Worm (Caenorhabditis elegans): ENCODE measurements around the gene kin-26.
A peak's percentile ranks its signal among the peaks of the same experiment; 100 is the strongest.

Gene kin-26

ce11 chrIV:7910197-7910735 lies 32.6 kb upstream of the kin-26 start, which contains the start of the genes npp-27 and ntl-4 (continued):
- TF ChIP-seq unc-130 (tag; optimal IDR thresholded peaks at IDR 0.05) (no peak), tlp-1 (tag; optimal IDR thresholded peaks at IDR 0.05) (no peak), nhr-84 (tag; optimal IDR thresholded peaks at IDR 0.05) (no peak), vab-15 (tag; optimal IDR thresholded peaks at IDR 0.05) (no peak)

DNA sequence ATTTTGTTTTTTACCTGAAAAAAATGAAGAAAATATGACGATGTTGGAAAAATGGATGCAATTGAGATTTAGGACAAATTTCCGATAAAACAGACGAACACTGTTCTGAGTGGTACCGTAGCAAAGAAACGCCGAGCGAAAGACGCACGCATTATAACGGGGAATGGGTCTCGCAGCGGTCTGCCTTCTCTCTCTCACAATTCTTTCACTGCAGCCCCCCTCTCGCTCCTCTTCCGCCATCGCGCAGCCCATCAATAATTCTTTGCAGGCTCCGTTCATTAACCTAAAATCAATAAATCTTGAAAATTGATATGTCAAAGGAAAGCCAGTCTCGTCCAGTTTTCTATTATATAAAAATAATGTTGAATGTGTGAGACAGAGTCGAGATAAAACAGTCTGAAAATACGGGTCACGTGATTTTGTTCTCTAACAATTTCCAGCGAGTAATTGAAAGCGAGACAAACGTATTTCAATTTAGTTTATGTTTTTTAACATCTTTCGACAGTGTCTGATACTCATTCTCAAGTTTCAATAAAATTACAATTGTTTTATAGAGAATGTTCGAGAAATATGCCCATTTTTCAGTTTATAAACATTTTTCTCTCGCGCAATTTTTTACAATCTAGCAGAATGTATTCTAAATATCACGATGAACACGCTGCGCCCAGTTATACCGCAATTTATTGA lies 31.9 kb upstream of the kin-26 start:
- TF ChIP-seq egl-27 (tag; optimal IDR thresholded peaks at IDR 0.05) (no peak), snu-23 (GFP tag; optimal IDR thresholded peaks at IDR 0.05) (peak; percentile 37), lin-39 (tag; optimal IDR thresholded peaks at IDR 0.05) (no peak), swsn-7 (tag; optimal IDR thresholded peaks at IDR 0.05) (peak; percentile 20), mep-1 (tag; optimal IDR thresholded peaks at IDR 0.05) (peak; percentile 53), nhr-90 (tag; optimal IDR thresholded peaks at IDR 0.05; ENCODE audit: poor library complexity) (no peak), lsy-2 (tag; optimal IDR thresholded peaks at IDR 0.05) (peak; percentile 18 to 51), rnt-1 (tag; optimal IDR thresholded peaks at IDR 0.05) (no peak), tbx-2 (tag; optimal IDR thresholded peaks at IDR 0.05) (peak; percentile 3), pag-3 (tag; optimal IDR thresholded peaks at IDR 0.05; ENCODE audit: borderline replicate concordance, insufficient read depth) (no peak), nhr-47 (tag; optimal IDR thresholded peaks at IDR 0.05) (peak; percentile 34), zip-4 (GFP tag; optimal IDR thresholded peaks at IDR 0.05) (no peak), jun-1 (tag; optimal IDR thresholded peaks at IDR 0.05) (no peak), nhr-19 (GFP tag; conservative IDR thresholded peaks at IDR 0.05) (no peak), lin-14 (GFP tag; optimal IDR thresholded peaks at IDR 0.05) (peak; percentile 49), egl-13 (tag; optimal IDR thresholded peaks at IDR 0.05) (peak; percentile 41), C34B4.2 (tag; optimal IDR thresholded peaks at IDR 0.05) (no peak), hlh-4 (tag; optimal IDR thresholded peaks at IDR 0.05) (no peak), nhr-84 (tag; optimal IDR thresholded peaks at IDR 0.05) (no peak), efl-1 (optimal IDR thresholded peaks at IDR 0.05) (peak in 1 of 2 experiments; percentile 32), efl-1 (GFP tag; optimal IDR thresholded peaks at IDR 0.05 in 1 of 2) (peak; percentile 9 to 92), elt-3 (tag; optimal IDR thresholded peaks at IDR 0.05) (no peak), fkh-4 (tag; optimal IDR thresholded peaks at IDR 0.05; ENCODE audit: borderline replicate concordance) (no peak), ama-1 (optimal IDR thresholded peaks at IDR 0.05) (no peak), mdl-1 (tag; optimal IDR thresholded peaks at IDR 0.05) (peak in 1 of 2 experiments; percentile 13), tlp-1 (tag; optimal IDR thresholded peaks at IDR 0.05) (no peak), lin-35 (GFP tag; optimal IDR thresholded peaks at IDR 0.05) (peak; percentile 3 to 23), aha-1 (tag; optimal IDR thresholded peaks at IDR 0.05) (no peak), nhr-71 (tag; optimal IDR thresholded peaks at IDR 0.05) (peak; percentile 38), efl-3 (GFP tag; optimal IDR thresholded peaks at IDR 0.05) (no peak)

- no peak for TF ChIP-seq ztf-4 (tag; optimal IDR thresholded peaks at IDR 0.05)
- no peak for TF ChIP-seq lin-35 (GFP tag; optimal IDR thresholded peaks at IDR 0.05)
- TF ChIP-seq efl-1 (optimal IDR thresholded peaks at IDR 0.05), result no peak
- peak in 1 of 2 experiments; percentile 91 for TF ChIP-seq efl-1 (GFP tag; optimal IDR thresholded peaks at IDR 0.05 in 1 of 2)
Observed at ce11 chrIV:7906643-7907042, 29.0 kb upstream of the kin-26 start.

- no peak for TF ChIP-seq grh-1 (GFP tag; IDR thresholded peaks at IDR 0.05)
- TF ChIP-seq mdl-1 (tag; optimal IDR thresholded peaks at IDR 0.05), result peak in 1 of 2 experiments; percentile 21
- peak; percentile 79 for TF ChIP-seq lin-14 (GFP tag; optimal IDR thresholded peaks at IDR 0.05)
- no peak for TF ChIP-seq vab-15 (tag; optimal IDR thresholded peaks at IDR 0.05)
- peak; percentile 38 for TF ChIP-seq mep-1 (tag; optimal IDR thresholded peaks at IDR 0.05)
- peak in 1 of 3 experiments; percentile 39 for TF ChIP-seq ceh-82 (tag; optimal IDR thresholded peaks at IDR 0.05)
- peak in 1 of 3 experiments; percentile 18 for TF ChIP-seq dpl-1 (GFP tag; optimal IDR thresholded peaks at IDR 0.05)
- TF ChIP-seq hlh-4 (tag; optimal IDR thresholded peaks at IDR 0.05), result no peak
- no peak for TF ChIP-seq sptf-1 (tag; optimal IDR thresholded peaks at IDR 0.05)
- TF ChIP-seq swsn-7 (tag; optimal IDR thresholded peaks at IDR 0.05), result peak; percentile 40
- TF ChIP-seq fkh-8 (tag; optimal IDR thresholded peaks at IDR 0.05), result peak; percentile 43
- peak; percentile 5 for TF ChIP-seq ztf-4 (tag; optimal IDR thresholded peaks at IDR 0.05)
- TF ChIP-seq lsy-2 (tag; optimal IDR thresholded peaks at IDR 0.05), result peak in 1 of 2 experiments; percentile 72
- no peak for TF ChIP-seq egl-13 (tag; optimal IDR thresholded peaks at IDR 0.05)
- TF ChIP-seq xbp-1 (tag; optimal IDR thresholded peaks at IDR 0.05), result peak; percentile 5
- peak in 1 of 2 experiments; percentile 29 for TF ChIP-seq lin-35 (GFP tag; optimal IDR thresholded peaks at IDR 0.05)
- no peak for TF ChIP-seq pqm-1 (tag; optimal IDR thresholded peaks at IDR 0.05)
- TF ChIP-seq nhr-71 (tag; optimal IDR thresholded peaks at IDR 0.05), result peak; percentile 55
- no peak for TF ChIP-seq elt-3 (tag; optimal IDR thresholded peaks at IDR 0.05)
- no peak for TF ChIP-seq nhr-85 (tag)
- peak; percentile 47 for TF ChIP-seq snu-23 (GFP tag; optimal IDR thresholded peaks at IDR 0.05)
- TF ChIP-seq nhr-20 (tag; optimal IDR thresholded peaks at IDR 0.05), result peak; percentile 17
- TF ChIP-seq rnt-1 (tag; optimal IDR thresholded peaks at IDR 0.05), result peak; percentile 42
- peak; percentile 24 to 26 for TF ChIP-seq efl-1 (optimal IDR thresholded peaks at IDR 0.05)
- no peak for TF ChIP-seq efl-1 (GFP tag; optimal IDR thresholded peaks at IDR 0.05 in 1 of 2)
Observed at ce11 chrIV:7903359-7903758, 25.7 kb upstream of the kin-26 start, which contains the start of gene C49H3.6. Gene C49H3.6, plus strand, starts transcription at chrIV:7903738.

Measured in whole organism, L1 larva.